Fruit fly (Drosophila melanogaster) whole organism, pupa: ENCODE data around the gene CG14383.

Experiments
- CG12605 ChIP-seq: fragments of 200-800 bp; sonication (Bioruptor generic); IDR thresholded peaks from 2 replicates; pipeline ENCODE4 v1.3.6; 2022; ENCODE audit warnings: missing biosample characterization, missing genetic modification characterization
- CG14655 ChIP-seq: fragments of 200-800 bp; sonication (Bioruptor generic); optimal IDR thresholded peaks from 3 replicates; lab custom pipeline; 2017; ENCODE audit warnings: mild to moderate bottlenecking, missing biosample characterization, missing genetic modification reagents, missing genetic modification characterization
- CG34367 ChIP-seq: fragments of 200-800 bp; sonication (Bioruptor generic); optimal IDR thresholded peaks from 2 replicates; lab custom pipeline; 2018; ENCODE audit warnings: missing biosample characterization, mild to moderate bottlenecking, missing genetic modification characterization
- CG8159 ChIP-seq: fragments of 200-800 bp; sonication (Bioruptor generic); optimal IDR thresholded peaks from 3 replicates; lab custom pipeline; 2018; ENCODE audit warnings: missing biosample characterization, mild to moderate bottlenecking, missing genetic modification characterization, moderate library complexity
- EcR ChIP-seq: fragments of 200-800 bp; sonication (Bioruptor generic); optimal IDR thresholded peaks from 3 replicates; lab custom pipeline; 2019; ENCODE audit warnings: missing biosample characterization, missing genetic modification characterization, mild to moderate bottlenecking, moderate library complexity, missing genetic modification reagents
- Ets98B ChIP-seq: fragments of 200-800 bp; sonication (Bioruptor generic); IDR thresholded peaks from 2 replicates; pipeline ENCODE4 v1.3.6; 2022; ENCODE audit warnings: missing biosample characterization, missing genetic modification characterization
- Pif1B ChIP-seq: fragments of 200-800 bp; sonication (Bioruptor generic); optimal IDR thresholded peaks from 3 replicates; lab custom pipeline; 2016; ENCODE audit warnings: missing biosample characterization, missing genetic modification characterization
- Snoo ChIP-seq: fragments of 200-800 bp; sonication (Bioruptor generic); optimal IDR thresholded peaks from 3 replicates; lab custom pipeline; 2017; ENCODE audit warnings: missing biosample characterization, mild to moderate bottlenecking, missing genetic modification characterization, inconsistent platforms
- gl ChIP-seq: fragments of 200-800 bp; sonication (Bioruptor generic); optimal IDR thresholded peaks from 2 replicates; lab custom pipeline; 2018; ENCODE audit warnings: missing biosample characterization, mild to moderate bottlenecking, missing genetic modification characterization

- TF ChIP-seq EcR (GFP tag; lab: Kevin White, UChicago) = no peak
- no peak for TF ChIP-seq Pif1B (GFP tag; lab: Kevin White, UChicago)
- TF ChIP-seq CG8159 (tag; lab: Kevin White, UChicago) = no peak
- no peak for TF ChIP-seq CG12605 (GFP tag; lab: Robert Waterston, UW)
- no peak for TF ChIP-seq Ets98B (GFP tag; lab: Robert Waterston, UW)
- TF ChIP-seq CG34367 (tag; lab: Kevin White, UChicago) = no peak
- TF ChIP-seq Snoo (tag; lab: Kevin White, UChicago) = no peak
- TF ChIP-seq CG14655 (GFP tag; lab: Kevin White, UChicago) = no peak
- TF ChIP-seq gl = no peak
Measured at dm6 chr3R:12963491-12963890, 24.8 kb downstream of the CG14383 start, which contains the start of gene Cyp304a1.
